Worm (Caenorhabditis elegans) whole organism, L1 larva: Measurements from ENCODE around the gene sas-6.

ENCODE experiments used
- C16A3.4 ChIP-seq: fragments of 150-350 bp; optimal IDR thresholded peaks from 2 replicates; lab custom pipeline; 2014; ENCODE audit warnings: missing biosample characterization, missing genetic modification characterization
- C34B4.2 ChIP-seq: sonication (generic microtip); optimal IDR thresholded peaks from 2 replicates; lab custom pipeline; 2017; ENCODE audit warnings: mild to moderate bottlenecking, missing genetic modification characterization, missing compliant biosample characterization
- aly-2 ChIP-seq: fragments of 150-350 bp; optimal IDR thresholded peaks from 2 replicates; lab custom pipeline; 2014; ENCODE audit warnings: missing biosample characterization, missing genetic modification characterization
- ceh-8 ChIP-seq: fragments of 200-800 bp; sonication (Bioruptor generic); optimal IDR thresholded peaks from 2 replicates; lab custom pipeline; 2018; ENCODE audit warnings: mild to moderate bottlenecking, missing genetic modification characterization, moderate library complexity, missing compliant biosample characterization
- ceh-88 ChIP-seq: fragments of 200-800 bp; sonication (Bioruptor generic); IDR thresholded peaks from 2 replicates; pipeline ENCODE4 v1.3.6; 2022; ENCODE audit warnings: missing genetic modification characterization, missing compliant biosample characterization
- ceh-90 ChIP-seq: sonication (generic microtip); optimal IDR thresholded peaks from 2 replicates; lab custom pipeline; 2016; ENCODE audit warnings: missing genetic modification characterization, missing compliant biosample characterization
- dsc-1 ChIP-seq: sonication (generic microtip); optimal IDR thresholded peaks from 2 replicates; lab custom pipeline; 2016; ENCODE audit warnings: mild to moderate bottlenecking, missing genetic modification characterization, missing compliant biosample characterization
- efl-1 ChIP-seq, 4 experiments: fragments of 150-350 bp; optimal IDR thresholded peaks in 3 of 4; peaks in 1 of 4; 1 replicate in 1 of 4; 2 replicates in 3 of 4; lab custom pipeline; 2014; ENCODE audit warnings: missing biosample characterization in 2 of 4, missing genetic modification characterization in 2 of 4, missing genetic modification reagents in 2 of 4
- efl-3 ChIP-seq: fragments of 200-800 bp; sonication (Bioruptor generic); optimal IDR thresholded peaks from 2 replicates; lab custom pipeline; 2018; ENCODE audit warnings: mild to moderate bottlenecking, missing genetic modification characterization, missing compliant biosample characterization
- elt-2 ChIP-seq: sonication (generic microtip); optimal IDR thresholded peaks from 2 replicates; lab custom pipeline; 2016; ENCODE audit warnings: missing genetic modification characterization, mild to moderate bottlenecking, inconsistent platforms, missing compliant biosample characterization, missing genetic modification reagents
- fkh-10 ChIP-seq: sonication (generic microtip); optimal IDR thresholded peaks from 2 replicates; lab custom pipeline; 2017; ENCODE audit warnings: missing biosample characterization, missing genetic modification reagents, missing genetic modification characterization
- fos-1 ChIP-seq: fragments of 150-350 bp; optimal IDR thresholded peaks from 2 replicates; lab custom pipeline; 2014; ENCODE audit warnings: missing biosample characterization, missing genetic modification characterization
- grh-1 ChIP-seq: fragments of 200-800 bp; sonication (Bioruptor generic); IDR thresholded peaks from 2 replicates; pipeline ENCODE4 v1.3.6; 2022; ENCODE audit warnings: missing genetic modification reagents, missing genetic modification characterization, missing compliant biosample characterization
- hpl-2 ChIP-seq: fragments of 150-350 bp; optimal IDR thresholded peaks from 2 replicates; lab custom pipeline; 2014; ENCODE audit warnings: missing biosample characterization, missing genetic modification reagents, missing genetic modification characterization
- irx-1 ChIP-seq: sonication (generic microtip); optimal IDR thresholded peaks from 2 replicates; lab custom pipeline; 2016; ENCODE audit warnings: missing genetic modification characterization, missing compliant biosample characterization
- lin-13 ChIP-seq: fragments of 150-350 bp; optimal IDR thresholded peaks from 2 replicates; lab custom pipeline; 2014; ENCODE audit warnings: missing biosample characterization, missing genetic modification reagents, missing genetic modification characterization
- lin-15B ChIP-seq: fragments of 150-350 bp; sonication (generic microtip); optimal IDR thresholded peaks from 3 replicates; lab custom pipeline; 2014; ENCODE audit warnings: missing biosample characterization, missing genetic modification characterization
- lin-39 ChIP-seq: fragments of 150-350 bp; optimal IDR thresholded peaks from 2 replicates; lab custom pipeline; 2014; ENCODE audit warnings: missing biosample characterization, missing genetic modification reagents, missing genetic modification characterization
- mab-9 ChIP-seq: fragments of 200-800 bp; sonication (Bioruptor generic); IDR thresholded peaks from 2 replicates; pipeline ENCODE4 v1.3.6; 2022; ENCODE audit warnings: missing genetic modification reagents, missing genetic modification characterization, missing compliant biosample characterization
- mep-1 ChIP-seq: fragments of 150-350 bp; optimal IDR thresholded peaks from 2 replicates; lab custom pipeline; 2014; ENCODE audit warnings: missing biosample characterization, missing genetic modification characterization
- nhr-11 ChIP-seq: fragments of 150-350 bp; optimal IDR thresholded peaks from 2 replicates; lab custom pipeline; 2014; ENCODE audit warnings: missing biosample characterization, missing genetic modification characterization
- nhr-12 ChIP-seq: sonication (generic microtip); optimal IDR thresholded peaks from 2 replicates; lab custom pipeline; 2017; ENCODE audit warnings: missing biosample characterization, missing genetic modification characterization
- nhr-19 ChIP-seq: fragments of 200-800 bp; sonication (Bioruptor generic); conservative IDR thresholded peaks from 2 replicates; pipeline ENCODE4 v1.3.6; 2022; ENCODE audit warnings: missing genetic modification characterization, missing compliant biosample characterization
- nhr-20 ChIP-seq: sonication (generic microtip); optimal IDR thresholded peaks from 2 replicates; lab custom pipeline; 2016; ENCODE audit warnings: mild to moderate bottlenecking, missing genetic modification characterization, missing compliant biosample characterization
- nhr-28 ChIP-seq: fragments of 150-350 bp; optimal IDR thresholded peaks from 2 replicates; lab custom pipeline; 2014; ENCODE audit warnings: missing biosample characterization, missing genetic modification characterization
- nhr-47 ChIP-seq: sonication (generic microtip); optimal IDR thresholded peaks from 2 replicates; lab custom pipeline; 2016; ENCODE audit warnings: mild to moderate bottlenecking, missing genetic modification characterization, moderate library complexity, missing compliant biosample characterization
- nhr-77 ChIP-seq: fragments of 150-350 bp; optimal IDR thresholded peaks from 2 replicates; lab custom pipeline; 2014; ENCODE audit warnings: missing biosample characterization, missing genetic modification characterization
- nhr-84 ChIP-seq: sonication (generic microtip); optimal IDR thresholded peaks from 2 replicates; lab custom pipeline; 2017; ENCODE audit warnings: missing biosample characterization, missing genetic modification characterization
- nhr-90 ChIP-seq: sonication (generic microtip); optimal IDR thresholded peaks from 2 replicates; lab custom pipeline; 2016; ENCODE audit warnings: mild to moderate bottlenecking, missing genetic modification characterization, missing compliant biosample characterization; ENCODE audit not compliant: poor library complexity
- pax-3 ChIP-seq: fragments of 200-800 bp; sonication (Bioruptor generic); optimal IDR thresholded peaks from 2 replicates; lab custom pipeline; 2018; ENCODE audit warnings: mild to moderate bottlenecking, missing genetic modification characterization, moderate library complexity, missing compliant biosample characterization
- pqm-1 ChIP-seq: sonication (generic microtip); optimal IDR thresholded peaks from 3 replicates; lab custom pipeline; 2017; ENCODE audit warnings: missing biosample characterization, missing genetic modification characterization
- rnt-1 ChIP-seq: sonication (generic microtip); optimal IDR thresholded peaks from 2 replicates; lab custom pipeline; 2016; ENCODE audit warnings: mild to moderate bottlenecking, missing genetic modification characterization, moderate library complexity, missing compliant biosample characterization
- skn-1 ChIP-seq: fragments of 150-350 bp; optimal IDR thresholded peaks from 2 replicates; lab custom pipeline; 2014; ENCODE audit warnings: missing biosample characterization, missing genetic modification characterization
- sptf-1 ChIP-seq: fragments of 150-350 bp; optimal IDR thresholded peaks from 2 replicates; lab custom pipeline; 2014; ENCODE audit warnings: missing biosample characterization, missing genetic modification characterization
- swsn-7 ChIP-seq: sonication (generic microtip); optimal IDR thresholded peaks from 2 replicates; lab custom pipeline; 2016; ENCODE audit warnings: missing genetic modification characterization, missing compliant biosample characterization
- tlp-1 ChIP-seq: fragments of 150-350 bp; optimal IDR thresholded peaks from 2 replicates; lab custom pipeline; 2014; ENCODE audit warnings: missing biosample characterization, missing genetic modification characterization
- unc-30 ChIP-seq: sonication (generic microtip); optimal IDR thresholded peaks from 2 replicates; lab custom pipeline; 2017; ENCODE audit warnings: missing biosample characterization, missing genetic modification characterization
- unc-86 ChIP-seq: sonication (generic microtip); optimal IDR thresholded peaks from 2 replicates; lab custom pipeline; 2016; ENCODE audit warnings: missing genetic modification characterization, missing compliant biosample characterization
- unc-98 ChIP-seq: fragments of 200-800 bp; sonication (Bioruptor generic); IDR thresholded peaks from 2 replicates; pipeline ENCODE4 v1.3.6; 2022; ENCODE audit warnings: missing genetic modification characterization, missing compliant biosample characterization
- vab-15 ChIP-seq: sonication (generic microtip); optimal IDR thresholded peaks from 2 replicates; lab custom pipeline; 2017; ENCODE audit warnings: missing genotype, mild to moderate bottlenecking, missing genetic modification characterization, missing compliant biosample characterization
- xbp-1 ChIP-seq: sonication (generic microtip); optimal IDR thresholded peaks from 2 replicates; lab custom pipeline; 2016; ENCODE audit warnings: missing genetic modification characterization, missing compliant biosample characterization
- zip-4 ChIP-seq: fragments of 200-800 bp; sonication (Bioruptor generic); optimal IDR thresholded peaks from 2 replicates; lab custom pipeline; 2018; ENCODE audit warnings: mild to moderate bottlenecking, missing genetic modification characterization, moderate library complexity, missing compliant biosample characterization
- ztf-4 ChIP-seq: fragments of 150-350 bp; optimal IDR thresholded peaks from 2 replicates; lab custom pipeline; 2014; ENCODE audit warnings: missing biosample characterization, missing genetic modification characterization

Gene sas-6

ce11 chrIV:13788652-13789051, at the start of gene sas-6, which contains the start of gene Y45F10D.7 (continued):
- peak; percentile 71 for TF ChIP-seq nhr-47 (tag; lab: Kevin White, UChicago)
- peak; percentile 18 for TF ChIP-seq pax-3 (tag; lab: Kevin White, UChicago)
- TF ChIP-seq nhr-12 (tag; lab: Kevin White, UChicago) = no peak
- no peak for TF ChIP-seq pqm-1
- TF ChIP-seq irx-1 (tag; lab: Kevin White, UChicago) = peak; percentile 4
- no peak for TF ChIP-seq nhr-84 (tag; lab: Kevin White, UChicago)
- no peak for TF ChIP-seq efl-3 (GFP tag; lab: Kevin White, UChicago)
- peak; percentile 14 for TF ChIP-seq fkh-10 (GFP tag; lab: Kevin White, UChicago)
- no peak for TF ChIP-seq mab-9
- peak; percentile 23 for TF ChIP-seq dsc-1 (tag; lab: Kevin White, UChicago)
- TF ChIP-seq nhr-11 (tag; lab: Kevin White, UChicago) = no peak
- no peak for TF ChIP-seq grh-1 (GFP tag; lab: Robert Waterston, UW)
- TF ChIP-seq lin-15B (tag; lab: Kevin White, UChicago) = peak; percentile 71
- no peak for TF ChIP-seq nhr-19 (GFP tag; lab: Robert Waterston, UW)
- no peak for TF ChIP-seq lin-39 (tag; lab: Kevin White, UChicago)
- no peak for TF ChIP-seq ceh-90 (tag; lab: Kevin White, UChicago)
- TF ChIP-seq rnt-1 = peak; percentile 69
- TF ChIP-seq aly-2 (tag; lab: Kevin White, UChicago) = no peak
- TF ChIP-seq skn-1 (tag; lab: Kevin White, UChicago) = peak; percentile 75
- TF ChIP-seq hpl-2 (GFP tag; lab: Kevin White, UChicago) = no peak
- TF ChIP-seq xbp-1 (tag; lab: Kevin White, UChicago) = peak; percentile 35
- no peak for TF ChIP-seq tlp-1 (tag; lab: Kevin White, UChicago)
- peak; percentile 29 for TF ChIP-seq swsn-7 (tag; lab: Kevin White, UChicago)
- TF ChIP-seq lin-13 (GFP tag; lab: Kevin White, UChicago) = peak; percentile 59
- TF ChIP-seq fos-1 (tag; lab: Kevin White, UChicago) = peak; percentile 60
- no peak for TF ChIP-seq zip-4
- TF ChIP-seq unc-86 = peak; percentile 9
- TF ChIP-seq sptf-1 (tag; lab: Kevin White, UChicago) = no peak
- TF ChIP-seq nhr-20 (tag; lab: Kevin White, UChicago) = peak; percentile 44
- TF ChIP-seq nhr-90 (tag; lab: Kevin White, UChicago) = peak; percentile 14
- no peak for TF ChIP-seq ceh-8 (GFP tag; lab: Kevin White, UChicago)
- no peak for TF ChIP-seq unc-30 (tag; lab: Kevin White, UChicago)

- TF ChIP-seq nhr-28 (tag; lab: Kevin White, UChicago) = no peak
- no peak for TF ChIP-seq lin-39 (tag; lab: Kevin White, UChicago)
- no peak for TF ChIP-seq vab-15
- TF ChIP-seq C34B4.2 (tag; lab: Kevin White, UChicago) = no peak
- TF ChIP-seq ceh-88 (GFP tag; lab: Robert Waterston, UW) = no peak
- TF ChIP-seq hpl-2 (GFP tag; lab: Kevin White, UChicago) = no peak
- TF ChIP-seq unc-30 (tag; lab: Kevin White, UChicago) = no peak
- TF ChIP-seq efl-1 (optimal IDR thresholded peaks at IDR 0.05; lab: Kevin White, UChicago) = no peak
- no peak for TF ChIP-seq efl-1 (GFP tag; optimal IDR thresholded peaks at IDR 0.05 in 1 of 2; lab: Kevin White, UChicago)
- TF ChIP-seq pqm-1 = no peak
- TF ChIP-seq mep-1 = no peak
Measured at ce11 chrIV:13838296-13838695, 49.8 kb upstream of the sas-6 start.

ce11 chrIV:13836290-13836689, 47.8 kb upstream of the sas-6 start, which contains the start of gene H08M01.1:
Gene H08M01.1, minus strand, starts transcription at chrIV:13836390.
- TF ChIP-seq unc-98 (GFP tag; lab: Robert Waterston, UW) (no peak), ztf-4 (tag; lab: Kevin White, UChicago) (no peak), elt-2 (tag; lab: Kevin White, UChicago) (no peak), tlp-1 (tag; lab: Kevin White, UChicago) (no peak), nhr-77 (no peak), sptf-1 (tag; lab: Kevin White, UChicago) (no peak), C16A3.4 (tag; lab: Kevin White, UChicago) (no peak)
- TF ChIP-seq, all 84 proteins: peak for 0
